Worm (Caenorhabditis elegans) whole organism, late embryonic: ENCODE results near the gene M03B6.4.

Experiments used
- K09A11.1 ChIP-seq: sonication (generic microtip); optimal IDR thresholded peaks from 2 replicates; lab custom pipeline; 2017; ENCODE audit warnings: antibody characterized with exemption, mild to moderate bottlenecking, missing genetic modification characterization, missing compliant biosample characterization; ENCODE audit not compliant: insufficient read depth
- elt-2 ChIP-seq: sonication (generic microtip); optimal IDR thresholded peaks from 2 replicates; lab custom pipeline; 2016; ENCODE audit warnings: missing genetic modification reagents, missing genetic modification characterization, missing compliant biosample characterization
- ets-4 ChIP-seq: sonication (generic microtip); optimal IDR thresholded peaks from 2 replicates; lab custom pipeline; 2016; ENCODE audit warnings: missing genetic modification characterization, missing compliant biosample characterization
- gmeb-2 ChIP-seq: sonication (generic microtip); optimal IDR thresholded peaks from 2 replicates; lab custom pipeline; 2016; ENCODE audit warnings: missing genetic modification characterization, inconsistent platforms, missing compliant biosample characterization
- hlh-13 ChIP-seq: fragments of 200-800 bp; sonication (Bioruptor generic); optimal IDR thresholded peaks from 2 replicates; lab custom pipeline; 2018; ENCODE audit warnings: mild to moderate bottlenecking, missing genetic modification characterization, missing compliant biosample characterization
- lim-6 ChIP-seq: sonication (generic microtip); optimal IDR thresholded peaks from 2 replicates; lab custom pipeline; 2016; ENCODE audit warnings: missing genetic modification characterization, missing compliant biosample characterization
- nhr-11 ChIP-seq: fragments of 150-350 bp; optimal IDR thresholded peaks from 2 replicates; lab custom pipeline; 2014; ENCODE audit warnings: missing biosample characterization, missing genetic modification characterization
- sox-4 ChIP-seq: sonication (generic microtip); optimal IDR thresholded peaks from 2 replicates; lab custom pipeline; 2017; ENCODE audit warnings: mild to moderate bottlenecking, missing genetic modification characterization, inconsistent platforms, missing compliant biosample characterization
- syd-9 ChIP-seq: sonication (generic microtip); optimal IDR thresholded peaks from 2 replicates; lab custom pipeline; 2016; ENCODE audit warnings: mild to moderate bottlenecking, missing genetic modification characterization, moderate library complexity, missing compliant biosample characterization
- unc-55 ChIP-seq: sonication (generic microtip); optimal IDR thresholded peaks from 2 replicates; lab custom pipeline; 2017; ENCODE audit warnings: missing biosample characterization, missing genetic modification reagents, missing genetic modification characterization
- unc-86 ChIP-seq: sonication (generic microtip); optimal IDR thresholded peaks from 2 replicates; lab custom pipeline; 2016; ENCODE audit warnings: missing genetic modification characterization, missing compliant biosample characterization

- no peak for TF ChIP-seq lim-6 (tag; lab: Kevin White, UChicago)
- TF ChIP-seq gmeb-2 (tag; lab: Kevin White, UChicago): no peak
- no peak for TF ChIP-seq hlh-13
- no peak for TF ChIP-seq syd-9
- TF ChIP-seq nhr-11 (tag; lab: Kevin White, UChicago): no peak
- no peak for TF ChIP-seq sox-4
- TF ChIP-seq ets-4 (tag; lab: Kevin White, UChicago): no peak
- no peak for TF ChIP-seq elt-2
- TF ChIP-seq unc-86 (tag; lab: Kevin White, UChicago): no peak
- no peak for TF ChIP-seq K09A11.1 (tag; lab: Kevin White, UChicago)
- TF ChIP-seq unc-55 (GFP tag; lab: Kevin White, UChicago): no peak
Observed at ce11 chrX:13834127-13834526, 24.5 kb upstream of the M03B6.4 start, which contains the start of gene F19D8.2.
